Fruit fly (Drosophila melanogaster): ENCODE results near the gene CG42779.

CG42779 gene

dm6 chr3R:17151376-17152026 is 30.1 kb downstream of the CG42779 start, which contains the start of gene CG5292 (continued):
- TF ChIP-seq NC2α (GFP tag; optimal IDR thresholded peaks at IDR 0.05) (no peak), CG2678 (tag; optimal IDR thresholded peaks at IDR 0.05) (no peak), Dip2 (GFP tag; IDR thresholded peaks at IDR 0.05) (no peak), ato (GFP tag; IDR thresholded peaks at IDR 0.05; ENCODE audit: partially characterized antibody) (no peak), chif (GFP tag; optimal IDR thresholded peaks at IDR 0.05) (no peak), CG12236 (GFP tag; optimal IDR thresholded peaks at IDR 0.05) (no peak), CG17568 (GFP tag; optimal IDR thresholded peaks at IDR 0.05) (no peak), hth (optimal IDR thresholded peaks at IDR 0.05) (no peak), HLH4C (GFP tag; IDR thresholded peaks at IDR 0.05; ENCODE audit: partially characterized antibody) (peak; percentile 23; the same call in 1 of the 3 replicates), zen2 (GFP tag; IDR thresholded peaks at IDR 0.05; ENCODE audit: partially characterized antibody) (no peak; the same call in 2 of the 3 replicates), CG1792 (GFP tag; optimal IDR thresholded peaks at IDR 0.05) (no peak), sima (GFP tag; optimal IDR thresholded peaks at IDR 0.05) (no peak), Neu2 (GFP tag; optimal IDR thresholded peaks at IDR 0.05; ENCODE audit: borderline replicate concordance) (no peak), Hr3 (GFP tag; optimal IDR thresholded peaks at IDR 0.05) (peak; percentile 46), sc (optimal IDR thresholded peaks at IDR 0.05) (no peak), sc (GFP tag; optimal IDR thresholded peaks at IDR 0.05) (no peak), CG5953 (GFP tag; IDR thresholded peaks at IDR 0.05) (0 out of 2 replicates have a peak, but pooled peaks have one; percentile 28), CG7556 (GFP tag; optimal IDR thresholded peaks at IDR 0.05) (peak; percentile 36), gcm (GFP tag; optimal IDR thresholded peaks at IDR 0.05) (no peak), Xrp1 (GFP tag; IDR thresholded peaks at IDR 0.05) (peak; percentile 69), CG17385 (GFP tag; optimal IDR thresholded peaks at IDR 0.05) (no peak), CG32532 (GFP tag; IDR thresholded peaks at IDR 0.05) (peak; percentile 80), Nf-YA (GFP tag; IDR thresholded peaks at IDR 0.05) (no peak), Dref (GFP tag; IDR thresholded peaks at IDR 0.05) (0 out of 2 replicates have a peak, but pooled peaks have one; percentile 36), org-1 (GFP tag; optimal IDR thresholded peaks at IDR 0.05) (no peak), grau (tag; optimal IDR thresholded peaks at IDR 0.05) (no peak), Atf3 (GFP tag; optimal IDR thresholded peaks at IDR 0.05) (no peak), Hmx (GFP tag; optimal IDR thresholded peaks at IDR 0.05) (no peak), kah (GFP tag; optimal IDR thresholded peaks at IDR 0.05) (peak; percentile 58), CG9727 (GFP tag; optimal IDR thresholded peaks at IDR 0.05) (peak; percentile 43), lbe (GFP tag; optimal IDR thresholded peaks at IDR 0.05) (no peak), eyg (GFP tag; optimal IDR thresholded peaks at IDR 0.05) (peak; percentile 41), Sry-β (GFP tag; optimal IDR thresholded peaks at IDR 0.05) (peak; percentile 22), CG11456 (GFP tag; IDR thresholded peaks at IDR 0.05) (peak; percentile 67; the same call in 1 of the 3 replicates), nau (GFP tag; optimal IDR thresholded peaks at IDR 0.05) (no peak), cg (GFP tag; optimal IDR thresholded peaks at IDR 0.05) (no peak), Asciz (GFP tag; optimal IDR thresholded peaks at IDR 0.05) (no peak), salm (tag; optimal IDR thresholded peaks at IDR 0.05) (no peak), dm (GFP tag; optimal IDR thresholded peaks at IDR 0.05) (peak; percentile 78), Elba2 (GFP tag; optimal IDR thresholded peaks at IDR 0.05) (peak; percentile 24), CG15601 (tag; optimal IDR thresholded peaks at IDR 0.05) (no peak), dmrt11E (tag; optimal IDR thresholded peaks at IDR 0.05) (peak; percentile 37), mld (GFP tag; IDR thresholded peaks at IDR 0.05; ENCODE audit: partially characterized antibody) (peak; percentile 56; the same call in 1 of the 3 replicates), CG34422 (GFP tag; IDR thresholded peaks at IDR 0.05) (peak; percentile 79; the same call in 2 of the 3 replicates), fu2 (GFP tag; optimal IDR thresholded peaks at IDR 0.05) (no peak), mirr (GFP tag; optimal IDR thresholded peaks at IDR 0.05) (no peak), CG18476 (GFP tag; optimal IDR thresholded peaks at IDR 0.05) (no peak), fru (optimal IDR thresholded peaks at IDR 0.05) (no peak), CG10267 (tag; optimal IDR thresholded peaks at IDR 0.05) (peak; percentile 85), chinmo (GFP tag; IDR thresholded peaks at IDR 0.05; ENCODE audit: partially characterized antibody) (no peak)

All from whole organism, embryonic.